Worm (Caenorhabditis elegans): ENCODE results near the gene txt-6.

txt-6 gene

DNA sequence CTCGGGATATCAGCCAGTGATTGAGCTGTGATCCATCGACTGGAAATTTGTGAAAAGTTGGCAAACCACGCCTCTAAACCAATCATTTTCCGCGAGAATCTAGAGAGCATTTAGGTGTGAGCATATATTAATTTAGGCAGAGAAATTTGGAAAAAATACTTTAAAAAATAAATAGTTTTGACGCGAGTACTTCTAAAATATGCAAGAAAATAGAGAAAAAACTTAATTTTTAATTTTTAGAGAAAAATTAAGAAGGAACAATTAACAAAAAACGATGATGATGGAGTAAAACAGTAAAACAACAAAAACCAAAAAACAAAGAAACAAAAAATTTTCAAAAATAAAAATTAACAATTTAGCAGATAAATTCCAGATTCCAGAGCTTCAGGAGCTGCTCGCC is at the start of gene txt-6:
TSS of gene txt-6 (minus strand) at position 101 of the 400 bp plus-strand sequence.
- no peak for TF ChIP-seq dao-5 (tag; optimal IDR thresholded peaks at IDR 0.05)
- no peak for TF ChIP-seq W03F9.2 (tag; optimal IDR thresholded peaks at IDR 0.05)
- no peak for TF ChIP-seq him-1 (tag; optimal IDR thresholded peaks at IDR 0.05)

DNA sequence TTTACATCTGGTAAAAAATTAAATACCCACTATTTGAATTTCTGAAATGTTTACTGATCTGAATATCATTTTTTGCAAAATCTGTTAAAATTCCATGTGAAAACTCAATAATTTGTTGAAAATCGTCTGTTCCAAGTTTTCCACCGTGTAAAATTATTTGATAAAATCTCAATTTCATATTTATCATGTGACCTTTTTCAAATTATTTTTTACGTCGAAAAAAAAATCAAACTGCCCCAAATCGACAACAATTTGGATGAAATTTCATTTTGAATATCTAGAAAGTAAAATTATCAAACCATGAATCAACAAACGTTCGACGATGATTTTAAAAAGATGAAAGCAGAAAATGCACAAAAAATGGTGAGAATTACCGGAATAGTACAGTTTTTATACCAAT is 48.4 kb upstream of the txt-6 start, which contains the start of gene F41F3.9:
TSS of gene F41F3.9 (plus strand) at position 301 of the 400 bp plus-strand sequence.
- TF ChIP-seq him-1 (tag; optimal IDR thresholded peaks at IDR 0.05) (no peak), dao-5 (tag; optimal IDR thresholded peaks at IDR 0.05) (no peak)

DNA sequence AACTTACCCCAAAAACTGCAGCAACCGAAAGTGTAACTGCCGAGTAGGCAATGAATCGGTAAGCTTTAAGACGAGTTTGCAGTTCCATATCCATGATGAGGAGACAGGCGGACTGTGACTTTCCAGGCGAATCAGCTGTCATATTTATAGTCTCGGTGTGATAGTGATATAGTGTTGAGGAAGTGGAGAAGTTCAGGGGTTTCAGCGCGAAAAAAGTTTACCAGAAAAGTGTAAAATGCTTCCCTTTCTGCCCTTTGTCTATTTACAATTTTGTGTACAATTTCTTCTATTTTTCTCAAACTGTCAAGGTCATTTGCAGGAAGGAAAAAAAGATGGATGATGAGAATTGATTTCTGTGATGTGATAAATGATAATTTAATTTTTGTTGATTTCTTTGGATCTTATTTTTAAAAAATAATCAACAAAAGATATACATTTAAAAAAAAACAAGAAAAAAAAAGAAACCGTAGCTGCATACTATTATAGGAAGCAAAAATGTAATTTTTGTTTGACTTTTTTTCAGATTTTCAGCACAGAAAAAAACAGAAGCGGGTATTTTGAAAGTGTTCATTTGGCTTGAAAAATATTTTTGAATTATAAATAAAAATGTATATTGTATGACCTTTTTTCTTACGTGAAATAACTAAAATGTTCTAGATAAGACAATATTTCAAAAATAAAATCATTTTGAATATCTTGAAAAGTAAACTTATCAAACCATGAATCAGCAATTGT is 47.3 kb upstream of the txt-6 start, which contains the start of the genes col-139 and F41F3.1:
TSS of gene col-139 (minus strand) at position 101 of the 735 bp plus-strand sequence.
TSS of gene F41F3.1 (plus strand) at position 685 of the 735 bp plus-strand sequence.
- TF ChIP-seq W03F9.2 (tag; optimal IDR thresholded peaks at IDR 0.05) (no peak), him-1 (tag; optimal IDR thresholded peaks at IDR 0.05) (no peak), dao-5 (tag; optimal IDR thresholded peaks at IDR 0.05) (no peak)

DNA sequence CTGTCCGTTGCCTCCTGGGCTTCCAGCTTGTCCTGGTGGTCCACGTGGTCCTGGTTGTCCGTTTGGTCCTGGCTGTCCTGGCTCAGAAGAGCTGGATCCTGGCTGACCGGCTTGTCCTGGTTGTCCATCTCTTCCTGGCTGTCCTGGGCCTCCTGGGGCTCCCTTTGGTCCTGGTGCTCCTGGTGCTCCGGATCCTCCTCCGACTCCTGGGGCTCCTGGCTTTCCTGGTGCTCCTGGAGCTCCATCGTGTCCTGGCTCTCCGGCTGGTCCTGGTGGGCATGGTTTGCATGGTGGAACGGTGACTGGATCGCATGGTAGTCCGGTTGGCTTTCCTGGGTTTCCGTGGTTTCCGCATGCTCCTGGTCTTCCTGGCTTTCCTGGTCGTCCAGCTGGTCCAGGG is 46.4 kb upstream of the txt-6 start:
- no peak for TF ChIP-seq dao-5 (tag; optimal IDR thresholded peaks at IDR 0.05)
- no peak for TF ChIP-seq him-1 (tag; optimal IDR thresholded peaks at IDR 0.05)
- TF ChIP-seq W03F9.2 (tag; optimal IDR thresholded peaks at IDR 0.05): no peak

DNA sequence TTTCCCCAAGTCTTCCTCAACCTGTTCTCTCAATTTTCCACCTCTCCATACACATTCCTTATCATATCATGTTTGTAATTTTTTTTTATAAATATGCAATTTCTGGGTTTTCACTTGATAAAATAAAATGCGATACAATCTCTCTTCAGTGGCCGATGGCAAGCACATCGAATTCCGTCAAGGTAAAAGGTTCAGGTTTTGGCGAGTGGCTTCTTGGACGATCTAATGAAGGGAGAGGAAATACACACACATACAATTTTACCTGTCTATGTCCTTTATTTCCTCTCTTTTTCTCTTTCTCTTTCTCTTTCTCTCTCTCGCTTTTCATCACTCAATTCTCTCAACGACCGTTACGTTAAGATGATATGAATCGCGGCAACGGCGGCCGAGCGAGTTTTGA is 44.8 kb upstream of the txt-6 start:
- TF ChIP-seq him-1 (tag; optimal IDR thresholded peaks at IDR 0.05) (no peak), dao-5 (tag; optimal IDR thresholded peaks at IDR 0.05) (no peak), W03F9.2 (tag; optimal IDR thresholded peaks at IDR 0.05) (no peak)

DNA sequence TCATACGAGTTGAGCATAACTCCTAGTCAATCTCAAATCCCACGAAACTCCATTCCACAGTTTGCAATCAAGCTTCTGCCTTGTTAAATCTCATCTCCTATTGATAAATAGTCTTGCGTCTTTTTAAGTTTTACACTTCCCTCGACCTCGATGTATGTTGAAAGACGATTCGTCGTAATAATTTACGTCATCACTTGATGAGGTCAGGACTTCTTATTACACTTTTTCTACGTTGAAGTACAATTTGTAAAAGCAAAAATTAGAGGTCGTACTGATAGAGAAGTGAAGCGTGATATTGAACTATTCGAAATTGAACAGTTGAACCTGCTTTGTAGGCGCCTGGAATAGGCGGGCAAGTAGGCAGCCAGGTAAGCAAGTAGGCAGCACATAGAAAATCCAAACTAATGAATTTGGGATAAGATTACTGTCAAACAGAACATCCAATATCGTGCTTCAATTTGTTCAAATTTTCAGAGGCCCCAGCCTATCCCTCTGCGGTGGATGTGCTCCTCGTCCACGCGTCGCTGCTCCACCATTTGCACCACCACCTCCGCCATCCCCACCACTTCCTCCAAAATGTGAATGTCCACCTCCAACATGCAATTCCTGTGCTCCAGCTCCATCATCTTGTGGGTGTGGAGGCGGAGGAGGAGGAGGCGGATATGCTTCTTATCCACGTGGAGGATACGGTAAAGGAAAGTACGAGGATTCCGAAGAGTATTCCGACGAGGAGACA is 43.1 kb upstream of the txt-6 start:
- TF ChIP-seq dao-5 (tag; optimal IDR thresholded peaks at IDR 0.05) (no peak), W03F9.2 (tag; optimal IDR thresholded peaks at IDR 0.05) (no peak), him-1 (tag; optimal IDR thresholded peaks at IDR 0.05) (no peak)

DNA sequence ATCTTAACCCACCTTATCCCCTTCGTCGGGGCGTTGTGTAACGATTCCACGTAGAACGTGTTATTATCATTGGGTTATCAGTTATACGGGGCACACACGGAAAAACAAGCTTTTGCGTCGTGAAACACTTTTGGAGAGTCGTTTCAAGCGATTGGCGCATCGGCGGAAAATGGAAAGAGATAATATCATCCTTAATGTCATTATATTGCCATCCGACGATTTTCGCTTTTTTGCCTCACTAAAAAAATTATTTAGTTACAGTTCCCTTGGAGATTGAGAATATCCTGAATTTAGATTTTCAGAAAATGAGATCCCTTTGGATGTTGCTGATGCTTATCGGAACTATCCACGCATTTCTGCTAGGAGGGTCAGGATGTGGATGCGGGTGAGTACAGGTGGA is 41.8 kb upstream of the txt-6 start, which contains the start of gene F41F3.8:
TSS of gene F41F3.8 (plus strand) at position 301 of the 400 bp plus-strand sequence.
- TF ChIP-seq him-1 (tag; optimal IDR thresholded peaks at IDR 0.05): no peak
- TF ChIP-seq W03F9.2 (tag; optimal IDR thresholded peaks at IDR 0.05): no peak
- no peak for TF ChIP-seq dao-5 (tag; optimal IDR thresholded peaks at IDR 0.05)

DNA sequence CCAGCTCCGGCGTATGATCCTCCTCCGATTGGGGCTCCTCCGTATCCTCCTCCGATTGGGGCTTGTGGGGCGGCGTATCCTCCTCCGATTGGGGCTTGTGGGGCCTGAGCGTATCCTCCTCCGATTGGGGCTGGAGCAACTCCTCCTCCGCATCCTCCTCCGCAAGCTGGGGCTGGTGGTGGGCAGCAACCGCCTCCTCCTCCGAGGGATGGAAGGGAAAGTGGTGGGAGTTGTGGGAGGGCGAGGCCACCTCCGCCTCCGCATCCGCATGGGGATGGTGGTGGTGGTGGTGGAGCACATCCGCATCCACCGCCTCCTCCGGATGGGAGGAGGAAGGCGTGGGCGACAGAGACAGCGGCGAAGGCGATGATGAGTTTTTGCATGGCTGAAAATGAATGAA is 41.1 kb upstream of the txt-6 start, which contains the start of gene F41F3.3:
TSS of gene F41F3.3 (minus strand) at position 383 of the 400 bp plus-strand sequence.
- TF ChIP-seq W03F9.2 (tag; optimal IDR thresholded peaks at IDR 0.05): no peak
- TF ChIP-seq him-1 (tag; optimal IDR thresholded peaks at IDR 0.05): no peak
- no peak for TF ChIP-seq dao-5 (tag; optimal IDR thresholded peaks at IDR 0.05)

DNA sequence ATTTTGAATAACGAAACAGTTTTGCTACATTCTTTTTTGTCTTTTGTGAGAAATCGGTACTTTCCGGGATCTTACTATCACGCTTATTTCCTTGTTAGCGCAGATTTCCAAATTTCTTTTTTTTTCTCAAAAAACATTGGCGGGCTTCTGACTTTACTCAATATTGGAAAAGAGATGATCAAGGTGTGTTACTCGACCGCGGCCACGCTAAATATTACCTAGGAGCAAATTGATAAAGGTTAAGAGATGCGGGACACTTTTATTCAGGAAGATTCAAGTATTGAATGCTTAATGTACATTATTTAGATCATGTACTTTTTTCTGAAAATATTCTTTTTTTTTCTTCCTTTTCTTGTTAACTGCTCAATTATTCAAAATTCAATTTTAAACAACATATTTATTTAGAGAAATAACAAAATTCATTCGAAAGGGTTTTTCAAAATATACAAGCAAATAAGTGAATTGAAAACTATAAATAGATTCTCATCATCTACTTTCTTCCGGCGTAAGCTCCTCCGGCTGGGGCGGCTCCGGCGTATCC is 40.6 kb upstream of the txt-6 start:
- no peak for TF ChIP-seq W03F9.2 (tag; optimal IDR thresholded peaks at IDR 0.05)
- TF ChIP-seq dao-5 (tag; optimal IDR thresholded peaks at IDR 0.05): no peak
- no peak for TF ChIP-seq him-1 (tag; optimal IDR thresholded peaks at IDR 0.05)

DNA sequence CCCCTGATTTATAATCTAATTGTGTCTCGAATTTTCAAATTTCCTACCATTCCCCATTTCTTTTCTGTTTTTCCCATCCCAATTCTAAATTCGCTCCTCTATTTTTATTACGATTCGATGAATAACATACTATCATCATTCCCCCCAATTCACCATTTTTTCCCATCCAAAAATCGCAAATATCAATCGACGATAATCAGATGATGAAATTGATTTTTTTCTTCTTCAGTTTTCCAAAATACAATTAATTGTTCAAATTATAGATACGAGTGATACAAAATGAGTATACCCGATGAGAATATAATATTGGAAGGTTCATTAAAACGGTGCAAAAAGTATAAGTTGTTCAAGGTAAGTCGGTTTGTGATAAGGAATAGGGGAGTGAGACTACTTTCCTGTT is 36.0 kb upstream of the txt-6 start, which contains the start of gene soc-1:
TSS of gene soc-1 (plus strand) at position 262 of the 400 bp plus-strand sequence.
- no peak for TF ChIP-seq W03F9.2 (tag; optimal IDR thresholded peaks at IDR 0.05)
- TF ChIP-seq him-1 (tag; optimal IDR thresholded peaks at IDR 0.05): no peak
- TF ChIP-seq dao-5 (tag; optimal IDR thresholded peaks at IDR 0.05): no peak

DNA sequence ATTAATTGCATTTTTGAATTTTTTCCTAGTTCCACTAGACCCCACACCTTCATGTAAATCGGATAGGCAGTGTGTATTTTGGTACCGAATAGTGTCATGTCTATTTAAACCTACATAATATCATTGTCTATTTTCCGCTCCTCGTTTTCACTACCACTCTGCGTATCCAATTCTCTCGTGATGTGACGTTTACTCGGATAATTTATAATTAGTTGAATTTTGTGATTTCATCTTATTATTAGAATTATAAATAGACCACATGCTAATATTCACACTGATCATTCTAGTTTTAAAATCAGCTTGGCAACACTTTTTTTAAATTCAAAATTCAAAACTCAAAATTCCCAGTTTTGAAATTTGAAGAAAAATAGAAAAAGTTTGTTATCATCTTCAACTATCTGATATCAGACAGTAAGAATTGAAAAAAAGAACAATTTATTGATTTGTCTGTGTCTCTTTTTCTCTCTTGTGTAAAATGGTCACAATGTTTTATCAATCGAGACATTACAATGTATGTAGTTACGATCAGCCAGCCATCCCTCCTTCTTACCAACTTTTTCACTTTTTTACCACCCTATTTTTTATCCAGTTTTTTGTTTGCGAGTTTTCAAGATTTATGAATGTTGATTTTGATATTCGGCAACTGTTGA is 33.9 kb upstream of the txt-6 start:
- TF ChIP-seq dao-5 (tag; optimal IDR thresholded peaks at IDR 0.05): no peak
- TF ChIP-seq W03F9.2 (tag; optimal IDR thresholded peaks at IDR 0.05): peak; percentile 4

DNA sequence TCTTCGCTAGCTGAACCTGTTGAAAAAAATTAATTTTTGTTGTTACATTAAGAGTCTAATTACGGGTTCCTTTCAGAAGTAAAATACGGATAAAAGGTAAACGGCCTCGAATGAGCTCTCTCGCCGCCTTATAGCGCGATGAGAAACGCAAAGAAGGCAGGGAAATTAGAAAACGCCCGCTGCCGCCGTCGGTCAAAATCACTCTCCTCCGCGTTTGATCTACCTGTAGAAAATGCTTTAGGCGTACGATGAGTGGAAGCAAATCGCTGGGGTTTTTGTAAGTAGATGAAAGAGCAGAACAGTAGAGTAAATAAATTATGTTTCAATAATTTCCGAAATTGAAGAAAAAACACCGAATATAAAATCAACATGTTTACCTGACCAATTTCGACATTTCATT is 30.4 kb upstream of the txt-6 start:
- TF ChIP-seq him-1 (tag; optimal IDR thresholded peaks at IDR 0.05) (no peak), W03F9.2 (tag; optimal IDR thresholded peaks at IDR 0.05) (no peak), dao-5 (tag; optimal IDR thresholded peaks at IDR 0.05) (no peak)

DNA sequence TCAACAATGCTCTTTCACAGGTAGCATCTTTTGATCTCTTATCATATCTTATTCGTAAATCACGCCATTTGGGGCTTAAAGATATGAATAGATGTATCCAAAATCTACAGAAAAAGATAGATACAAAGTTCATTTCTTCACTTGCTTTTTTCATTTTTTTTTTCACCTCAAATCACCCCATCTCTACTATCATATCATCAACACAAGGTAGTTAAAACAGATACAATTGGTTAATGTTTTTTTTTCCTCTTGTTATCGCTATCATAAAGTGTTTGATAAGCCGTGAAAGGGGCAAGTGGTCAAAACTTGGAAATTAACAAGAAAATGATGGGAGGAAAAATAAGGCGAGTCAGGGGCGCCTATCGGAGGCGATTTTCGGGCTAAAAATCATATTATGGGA is 23.5 kb upstream of the txt-6 start:
- TF ChIP-seq him-1 (tag; optimal IDR thresholded peaks at IDR 0.05): no peak
- no peak for TF ChIP-seq dao-5 (tag; optimal IDR thresholded peaks at IDR 0.05)
- TF ChIP-seq W03F9.2 (tag; optimal IDR thresholded peaks at IDR 0.05): no peak
